Worm (Caenorhabditis elegans) whole organism, late embryonic: ENCODE results near the gene srv-34.

Experiments
- ama-1 ChIP-seq: fragments of 150-350 bp; optimal IDR thresholded peaks from 2 replicates; lab custom pipeline; 2014
- ceh-14 ChIP-seq: sonication (generic microtip); optimal IDR thresholded peaks from 2 replicates; lab custom pipeline; 2016; ENCODE audit warnings: missing genotype, missing genetic modification characterization, missing compliant biosample characterization
- dmd-4 ChIP-seq: sonication (generic microtip); optimal IDR thresholded peaks from 2 replicates; lab custom pipeline; 2016; ENCODE audit warnings: borderline replicate concordance, missing genetic modification characterization, missing compliant biosample characterization
- hlh-15 ChIP-seq: sonication (generic microtip); optimal IDR thresholded peaks from 2 replicates; lab custom pipeline; 2016; ENCODE audit warnings: missing genetic modification characterization, missing compliant biosample characterization
- hlh-30 ChIP-seq: sonication (generic microtip); optimal IDR thresholded peaks from 2 replicates; lab custom pipeline; 2017; ENCODE audit warnings: antibody characterized with exemption, missing genetic modification characterization, missing compliant biosample characterization; ENCODE audit not compliant: insufficient read depth
- mec-3 ChIP-seq: sonication (generic microtip); optimal IDR thresholded peaks from 2 replicates; lab custom pipeline; 2016; ENCODE audit warnings: borderline replicate concordance, missing genetic modification characterization, missing compliant biosample characterization
- pha-4 ChIP-seq: fragments of 150-350 bp; optimal IDR thresholded peaks from 2 replicates; lab custom pipeline; 2018; ENCODE audit warnings: missing biosample characterization, missing genetic modification reagents, missing genetic modification characterization
- pqm-1 ChIP-seq: sonication (generic microtip); optimal IDR thresholded peaks from 2 replicates; lab custom pipeline; 2016; ENCODE audit warnings: missing genetic modification characterization, missing compliant biosample characterization
- sdc-2 ChIP-seq: sonication (generic microtip); optimal IDR thresholded peaks from 2 replicates; lab custom pipeline; 2016; ENCODE audit warnings: missing genotype, missing genetic modification characterization, missing compliant biosample characterization

DNA sequence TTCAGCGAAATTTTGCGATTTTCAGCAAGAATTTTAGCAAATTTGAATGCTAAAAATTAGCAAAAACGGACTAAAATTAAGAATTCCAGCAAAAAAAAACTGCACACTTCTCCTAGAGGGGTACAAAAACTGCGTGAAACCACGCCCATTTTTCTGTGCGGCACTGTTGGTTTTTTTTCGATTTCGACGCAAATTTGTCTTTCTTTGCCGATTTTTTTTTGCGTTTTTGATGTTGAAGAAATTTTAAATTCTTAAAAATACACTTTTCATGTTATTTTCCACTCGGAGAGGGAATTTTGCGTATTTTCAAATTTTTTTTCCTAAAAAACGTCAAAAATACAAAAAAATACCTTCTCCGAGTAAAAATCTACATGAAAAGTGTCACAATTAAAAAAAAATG lies 29.4 kb upstream of the srv-34 start, which contains the start of gene syp-1:
- no peak for TF ChIP-seq pqm-1 (tag; lab: Kevin White, UChicago)
- TF ChIP-seq pha-4 (tag; lab: Kevin White, UChicago): no peak
- TF ChIP-seq mec-3 (tag; lab: Kevin White, UChicago): no peak
- no peak for TF ChIP-seq hlh-30 (tag; lab: Kevin White, UChicago)
- no peak for TF ChIP-seq ceh-14 (tag; lab: Kevin White, UChicago)
- no peak for TF ChIP-seq dmd-4 (tag; lab: Kevin White, UChicago)
- TF ChIP-seq ama-1: no peak
- no peak for TF ChIP-seq hlh-15 (tag; lab: Kevin White, UChicago)
- no peak for TF ChIP-seq sdc-2 (tag; lab: Kevin White, UChicago)
